Fruit fly (Drosophila melanogaster) whole organism, prepupa: ENCODE data around the gene smid.

Experiments used
- Blimp-1 ChIP-seq: fragments of 200-800 bp; sonication (Bioruptor generic); optimal IDR thresholded peaks from 3 replicates; lab custom pipeline; 2017; ENCODE audit warnings: missing biosample characterization, missing genetic modification characterization, mild to moderate bottlenecking, moderate library complexity, missing genetic modification reagents
- CG10669 ChIP-seq: fragments of 200-800 bp; sonication (Bioruptor generic); optimal IDR thresholded peaks from 3 replicates; lab custom pipeline; 2018; ENCODE audit warnings: missing biosample characterization, mild to moderate bottlenecking, missing genetic modification characterization, moderate library complexity
- CG11762 ChIP-seq: fragments of 200-800 bp; sonication (Bioruptor generic); optimal IDR thresholded peaks from 3 replicates; lab custom pipeline; 2016; ENCODE audit warnings: missing biosample characterization, missing genetic modification characterization; ENCODE audit not compliant: insufficient read depth
- CG6808 ChIP-seq: fragments of 200-800 bp; sonication (Bioruptor generic); optimal IDR thresholded peaks from 3 replicates; lab custom pipeline; 2017; ENCODE audit warnings: missing biosample characterization, missing genetic modification characterization, mild to moderate bottlenecking, moderate library complexity, missing genetic modification reagents
- Sox102F ChIP-seq: fragments of 200-800 bp; sonication (Bioruptor generic); optimal IDR thresholded peaks from 2 replicates; lab custom pipeline; 2016; ENCODE audit warnings: missing biosample characterization, mild to moderate bottlenecking, missing genetic modification characterization
- eg ChIP-seq: fragments of 200-800 bp; sonication (Bioruptor generic); IDR thresholded peaks from 3 replicates; pipeline ENCODE4 v1.3.6; 2022; ENCODE audit warnings: missing biosample characterization, missing genetic modification characterization
- lz ChIP-seq: fragments of 200-800 bp; sonication (Bioruptor generic); optimal IDR thresholded peaks from 3 replicates; lab custom pipeline; 2016; ENCODE audit warnings: missing biosample characterization, missing genetic modification characterization
- pdm3 ChIP-seq: fragments of 200-800 bp; sonication (Bioruptor generic); optimal IDR thresholded peaks from 3 replicates; lab custom pipeline; 2016; ENCODE audit warnings: missing biosample characterization, missing genetic modification characterization

dm6 chr3L:7359827-7360323 is 21.5 kb upstream of the smid start, which contains the start of gene pst:
- TF ChIP-seq pdm3 (GFP tag; lab: Kevin White, UChicago) (no peak), CG6808 (GFP tag; lab: Kevin White, UChicago) (no peak), CG11762 (GFP tag; lab: Kevin White, UChicago) (no peak), lz (GFP tag; lab: Kevin White, UChicago) (no peak), eg (GFP tag; lab: Robert Waterston, UW) (no peak), Blimp-1 (GFP tag; lab: Kevin White, UChicago) (no peak), Sox102F (GFP tag; lab: Kevin White, UChicago) (no peak), CG10669 (no peak)
